Worm (Caenorhabditis elegans) whole organism, late embryonic: Measurements from ENCODE around the gene cyp-33C9.

Source experiments
- F13H6.1 ChIP-seq: sonication (generic microtip); optimal IDR thresholded peaks from 2 replicates; lab custom pipeline; 2016; ENCODE audit warnings: missing genetic modification characterization, missing compliant biosample characterization
- K02D7.2 ChIP-seq: sonication (generic microtip); optimal IDR thresholded peaks from 2 replicates; lab custom pipeline; 2017; ENCODE audit warnings: mild to moderate bottlenecking, missing genetic modification characterization, missing compliant biosample characterization
- ahr-1 ChIP-seq: sonication (generic microtip); optimal IDR thresholded peaks from 2 replicates; lab custom pipeline; 2016; ENCODE audit warnings: missing genetic modification characterization, missing compliant biosample characterization
- ama-1 ChIP-seq: fragments of 150-350 bp; optimal IDR thresholded peaks from 2 replicates; lab custom pipeline; 2014
- elt-2 ChIP-seq: sonication (generic microtip); optimal IDR thresholded peaks from 2 replicates; lab custom pipeline; 2016; ENCODE audit warnings: missing genetic modification reagents, missing genetic modification characterization, missing compliant biosample characterization
- hlh-6 ChIP-seq: sonication (generic microtip); optimal IDR thresholded peaks from 2 replicates; lab custom pipeline; 2016; ENCODE audit warnings: missing genotype, missing genetic modification characterization, missing compliant biosample characterization
- hlh-8 ChIP-seq: sonication (generic microtip); optimal IDR thresholded peaks from 2 replicates; lab custom pipeline; 2016; ENCODE audit warnings: missing genotype, missing genetic modification characterization, missing compliant biosample characterization
- pha-4 ChIP-seq: fragments of 150-350 bp; optimal IDR thresholded peaks from 2 replicates; lab custom pipeline; 2018; ENCODE audit warnings: missing biosample characterization, missing genetic modification reagents, missing genetic modification characterization
- zip-5 ChIP-seq: sonication (generic microtip); optimal IDR thresholded peaks from 2 replicates; lab custom pipeline; 2016; ENCODE audit warnings: missing genetic modification characterization, missing compliant biosample characterization

ce11 chrV:3133293-3133755, 39.0 kb upstream of the cyp-33C9 start, which contains the start of gene F02C9.2:
- no peak for TF ChIP-seq hlh-6
- no peak for TF ChIP-seq K02D7.2 (tag; lab: Kevin White, UChicago)
- no peak for TF ChIP-seq hlh-8 (tag; lab: Kevin White, UChicago)
- no peak for TF ChIP-seq F13H6.1 (tag; lab: Kevin White, UChicago)
- no peak for TF ChIP-seq elt-2 (tag; lab: Kevin White, UChicago)
- no peak for TF ChIP-seq zip-5
- TF ChIP-seq ahr-1 (tag; lab: Kevin White, UChicago), result no peak
- TF ChIP-seq ama-1 (lab: Kevin White, UChicago), result no peak
- no peak for TF ChIP-seq pha-4 (tag; lab: Kevin White, UChicago)
